Fruit fly (Drosophila melanogaster) whole organism, embryonic: ENCODE measurements around the gene Pex14.

Experiments
- Aef1 ChIP-seq: fragments of 200-800 bp; sonication (Bioruptor generic); IDR thresholded peaks from 3 replicates; pipeline ENCODE4 v1.3.6; 2022; ENCODE audit warnings: missing biosample characterization, missing genetic modification characterization
- Antp ChIP-seq: fragments of 200-800 bp; sonication (Bioruptor generic); optimal IDR thresholded peaks from 3 replicates; lab custom pipeline; 2016; ENCODE audit warnings: missing biosample characterization, missing genetic modification characterization
- B-H1 ChIP-seq: fragments of 200-800 bp; sonication (Bioruptor generic); IDR thresholded peaks from 3 replicates; pipeline ENCODE4 v1.3.6; 2022; ENCODE audit warnings: missing biosample characterization, missing genetic modification characterization
- Bdp1 ChIP-seq: fragments of 200-800 bp; sonication (Bioruptor generic); optimal IDR thresholded peaks from 3 replicates; lab custom pipeline; 2016; ENCODE audit warnings: missing biosample characterization, missing genetic modification characterization
- CG10209 ChIP-seq: fragments of 200-800 bp; sonication (Bioruptor generic); optimal IDR thresholded peaks from 3 replicates; lab custom pipeline; 2017; ENCODE audit warnings: missing biosample characterization, mild to moderate bottlenecking, missing genetic modification characterization, missing genetic modification reagents
- CG10979 ChIP-seq: fragments of 200-800 bp; sonication (Bioruptor generic); optimal IDR thresholded peaks from 2 replicates; lab custom pipeline; 2018; ENCODE audit warnings: missing biosample characterization, mild to moderate bottlenecking, missing genetic modification characterization, moderate library complexity
- CG11398 ChIP-seq: fragments of 200-800 bp; sonication (Bioruptor generic); optimal IDR thresholded peaks from 2 replicates; lab custom pipeline; 2016; ENCODE audit warnings: missing biosample characterization, missing genetic modification characterization
- CG11560 ChIP-seq: fragments of 200-800 bp; sonication (Bioruptor generic); IDR thresholded peaks from 3 replicates; pipeline ENCODE4 v1.3.6; 2022; ENCODE audit warnings: missing biosample characterization, missing genetic modification characterization
- CG12744 ChIP-seq: fragments of 200-800 bp; sonication (Bioruptor generic); optimal IDR thresholded peaks from 2 replicates; lab custom pipeline; 2016; ENCODE audit warnings: missing biosample characterization, missing genetic modification characterization
- CG12942 ChIP-seq: fragments of 200-800 bp; sonication (Bioruptor generic); optimal IDR thresholded peaks from 3 replicates; lab custom pipeline; 2016; ENCODE audit warnings: missing biosample characterization, missing genetic modification characterization
- CG13123 ChIP-seq: fragments of 200-800 bp; sonication (Bioruptor generic); optimal IDR thresholded peaks from 2 replicates; lab custom pipeline; 2016; ENCODE audit warnings: missing biosample characterization, missing genetic modification characterization
- CG15073 ChIP-seq: fragments of 200-800 bp; sonication (Bioruptor generic); optimal IDR thresholded peaks from 2 replicates; lab custom pipeline; 2016; ENCODE audit warnings: missing biosample characterization, missing genetic modification characterization
- CG1603 ChIP-seq: fragments of 200-800 bp; sonication (Bioruptor generic); optimal IDR thresholded peaks from 2 replicates; lab custom pipeline; 2019; ENCODE audit warnings: missing biosample characterization, mild to moderate bottlenecking, missing genetic modification characterization, moderate library complexity
- CG17359 ChIP-seq: fragments of 200-800 bp; sonication (Bioruptor generic); optimal IDR thresholded peaks from 3 replicates; lab custom pipeline; 2018; ENCODE audit warnings: missing biosample characterization, mild to moderate bottlenecking, missing genetic modification characterization, moderate library complexity
- CG18599 ChIP-seq: fragments of 200-800 bp; sonication (Bioruptor generic); optimal IDR thresholded peaks from 3 replicates; lab custom pipeline; 2017; ENCODE audit warnings: missing biosample characterization, missing genetic modification characterization, mild to moderate bottlenecking, moderate library complexity, missing genetic modification reagents
- CG2129 ChIP-seq: fragments of 200-800 bp; sonication (Bioruptor generic); IDR thresholded peaks from 2 replicates; pipeline ENCODE4 v1.3.6; 2022; ENCODE audit warnings: missing biosample characterization, missing genetic modification characterization; ENCODE audit not compliant: partially characterized antibody
- CG2202 ChIP-seq: fragments of 200-800 bp; sonication (Bioruptor generic); optimal IDR thresholded peaks from 2 replicates; lab custom pipeline; 2018; ENCODE audit warnings: missing biosample characterization, mild to moderate bottlenecking, missing genetic modification characterization
- CG31365 ChIP-seq: fragments of 200-800 bp; sonication (Bioruptor generic); optimal IDR thresholded peaks from 2 replicates; lab custom pipeline; 2018; ENCODE audit warnings: missing biosample characterization, mild to moderate bottlenecking, missing genetic modification characterization
- CG33213 ChIP-seq: fragments of 200-800 bp; sonication (Bioruptor generic); optimal IDR thresholded peaks from 3 replicates; lab custom pipeline; 2016; ENCODE audit warnings: missing biosample characterization, missing genetic modification characterization
- CG4820 ChIP-seq: fragments of 200-800 bp; sonication (Bioruptor generic); optimal IDR thresholded peaks from 3 replicates; lab custom pipeline; 2016; ENCODE audit warnings: missing biosample characterization, missing genetic modification characterization
- CG6791 ChIP-seq: fragments of 200-800 bp; sonication (Bioruptor generic); IDR thresholded peaks from 3 replicates; pipeline ENCODE4 v1.3.6; 2022; ENCODE audit warnings: missing biosample characterization, missing genetic modification characterization; ENCODE audit not compliant: partially characterized antibody
- CG7786 ChIP-seq: fragments of 200-800 bp; sonication (Bioruptor generic); optimal IDR thresholded peaks from 2 replicates; lab custom pipeline; 2016; ENCODE audit warnings: missing biosample characterization, missing genetic modification characterization
- CG7963 ChIP-seq: fragments of 200-800 bp; sonication (Bioruptor generic); IDR thresholded peaks from 3 replicates; pipeline ENCODE4 v1.3.6; 2022; ENCODE audit warnings: missing biosample characterization, missing genetic modification characterization; ENCODE audit not compliant: partially characterized antibody
- CG8089 ChIP-seq: fragments of 200-800 bp; sonication (Bioruptor generic); optimal IDR thresholded peaks from 3 replicates; lab custom pipeline; 2016; ENCODE audit warnings: missing biosample characterization, missing genetic modification characterization
- CG8290 ChIP-seq, 3 experiments: fragments of 200-800 bp; sonication (Bioruptor generic); optimal IDR thresholded peaks; 2 replicates each; lab custom pipeline; 2016 to 2019; ENCODE audit warnings: missing biosample characterization in 3 of 3, missing genetic modification characterization in 3 of 3, mild to moderate bottlenecking in 2 of 3, moderate library complexity in 1 of 3
- H2.0 ChIP-seq: fragments of 200-800 bp; sonication (Bioruptor generic); IDR thresholded peaks from 2 replicates; pipeline ENCODE4 v1.3.6; 2022; ENCODE audit warnings: missing biosample characterization, missing genetic modification characterization
- Lim3 ChIP-seq: fragments of 200-800 bp; sonication (Bioruptor generic); IDR thresholded peaks from 2 replicates; pipeline ENCODE4 v1.3.6; 2022; ENCODE audit warnings: missing biosample characterization, missing genetic modification characterization
- Nf-YC ChIP-seq: fragments of 200-800 bp; optimal IDR thresholded peaks from 3 replicates; lab custom pipeline; 2019; ENCODE audit warnings: missing biosample characterization, mild to moderate bottlenecking, missing genetic modification characterization, moderate library complexity
- NfI ChIP-seq: fragments of 200-800 bp; sonication (Bioruptor generic); optimal IDR thresholded peaks from 3 replicates; lab custom pipeline; 2018; ENCODE audit warnings: missing biosample characterization, mild to moderate bottlenecking, missing genetic modification characterization, moderate library complexity
- Ptx1 ChIP-seq: fragments of 200-800 bp; sonication (Bioruptor generic); IDR thresholded peaks from 2 replicates; pipeline ENCODE4 v1.3.6; 2022; ENCODE audit warnings: missing biosample characterization, missing genetic modification characterization
- Xrp1 ChIP-seq: fragments of 200-800 bp; sonication (Bioruptor generic); IDR thresholded peaks from 2 replicates; pipeline ENCODE4 v1.3.6; 2022; ENCODE audit warnings: missing biosample characterization, missing genetic modification characterization
- YL-1 ChIP-seq: fragments of 200-800 bp; sonication (Bioruptor generic); optimal IDR thresholded peaks from 3 replicates; lab custom pipeline; 2017; ENCODE audit warnings: missing biosample characterization, mild to moderate bottlenecking, missing genetic modification characterization
- bigmax ChIP-seq: fragments of 200-800 bp; sonication (Bioruptor generic); optimal IDR thresholded peaks from 2 replicates; lab custom pipeline; 2018; ENCODE audit warnings: missing biosample characterization, mild to moderate bottlenecking, missing genetic modification characterization
- dimm ChIP-seq: fragments of 200-800 bp; sonication (Bioruptor generic); IDR thresholded peaks from 2 replicates; pipeline ENCODE4 v1.3.6; 2022; ENCODE audit warnings: missing biosample characterization, missing genetic modification characterization
- dpn ChIP-seq, 2 experiments: fragments of 200-800 bp; sonication (Bioruptor generic); optimal IDR thresholded peaks; 3 replicates each; lab custom pipeline; 2016; ENCODE audit warnings: missing biosample characterization in 2 of 2, missing genetic modification characterization in 2 of 2
- ems ChIP-seq: fragments of 200-800 bp; sonication (Bioruptor generic); optimal IDR thresholded peaks from 3 replicates; lab custom pipeline; 2016; ENCODE audit warnings: missing biosample characterization, missing genetic modification characterization
- eyg ChIP-seq: fragments of 200-800 bp; sonication (Bioruptor generic); optimal IDR thresholded peaks from 3 replicates; lab custom pipeline; 2016; ENCODE audit warnings: missing biosample characterization, missing genetic modification characterization
- fd64A ChIP-seq: fragments of 200-800 bp; sonication (Bioruptor generic); optimal IDR thresholded peaks from 3 replicates; lab custom pipeline; 2018; ENCODE audit warnings: missing biosample characterization, mild to moderate bottlenecking, missing genetic modification characterization
- grau ChIP-seq: fragments of 200-800 bp; optimal IDR thresholded peaks from 3 replicates; lab custom pipeline; 2019; ENCODE audit warnings: missing biosample characterization, mild to moderate bottlenecking, missing genetic modification characterization, moderate library complexity
- hbn ChIP-seq: fragments of 200-800 bp; sonication (Bioruptor generic); IDR thresholded peaks from 2 replicates; pipeline ENCODE4 v1.3.6; 2022; ENCODE audit warnings: missing biosample characterization, missing genetic modification characterization; ENCODE audit not compliant: partially characterized antibody
- jing ChIP-seq: fragments of 200-800 bp; sonication (Bioruptor generic); optimal IDR thresholded peaks from 2 replicates; lab custom pipeline; 2018; ENCODE audit warnings: missing biosample characterization, mild to moderate bottlenecking, missing genetic modification characterization
- lola ChIP-seq, 3 experiments: fragments of >200 bp in 2 of 3; fragments of 200-800 bp in 1 of 3; sonication (Bioruptor generic) in 1 of 3; optimal IDR thresholded peaks; 2 replicates each; lab custom pipeline; 2017 to 2019; ENCODE audit warnings: missing biosample characterization in 3 of 3, missing genetic modification characterization in 3 of 3, mild to moderate bottlenecking in 1 of 3, moderate library complexity in 1 of 3
- maf-S ChIP-seq: fragments of 200-800 bp; sonication (Bioruptor generic); optimal IDR thresholded peaks from 2 replicates; lab custom pipeline; 2016; ENCODE audit warnings: missing biosample characterization, missing genetic modification characterization
- mam ChIP-seq: fragments of 200-800 bp; sonication (Bioruptor generic); optimal IDR thresholded peaks from 3 replicates; lab custom pipeline; 2016; ENCODE audit warnings: missing biosample characterization, missing genetic modification characterization
- mirr ChIP-seq: fragments of 200-800 bp; sonication (Bioruptor generic); optimal IDR thresholded peaks from 3 replicates; lab custom pipeline; 2018; ENCODE audit warnings: missing biosample characterization, mild to moderate bottlenecking, missing genetic modification characterization
- ranshi ChIP-seq: fragments of 200-800 bp; sonication (Bioruptor generic); IDR thresholded peaks from 2 replicates; pipeline ENCODE4 v1.3.6; 2022; ENCODE audit warnings: missing biosample characterization, missing genetic modification characterization
- stc ChIP-seq: fragments of 200-800 bp; sonication (Bioruptor generic); IDR thresholded peaks from 2 replicates; pipeline ENCODE4 v1.3.6; 2022; ENCODE audit warnings: missing biosample characterization, missing genetic modification characterization
- yki ChIP-seq: fragments of >200 bp; optimal IDR thresholded peaks from 3 replicates; lab custom pipeline; 2018

Gene Pex14

dm6 chr3L:20771001-20771890 is 7.4 kb upstream of the Pex14 start, which contains the start of the genes CG4042 and Pitslre:
TSS of gene CG4042 (minus strand) at chr3L:20771507.
TSS of gene Pitslre (plus strand) at chr3L:20771528.
- TF ChIP-seq maf-S (no peak), ranshi (GFP tag; lab: Robert Waterston, UW) (no peak), grau (tag; lab: Kevin White, UChicago) (peak; percentile 39), CG18599 (GFP tag; lab: Kevin White, UChicago) (peak; percentile 34), YL-1 (GFP tag; lab: Kevin White, UChicago) (peak; percentile 73), B-H1 (GFP tag; lab: Robert Waterston, UW) (no peak; the same call in 2 of the 3 replicates), hbn (peak; percentile 71), CG31365 (tag; lab: Kevin White, UChicago) (no peak), dpn (GFP tag; optimal IDR thresholded peaks at IDR 0.05; lab: Kevin White, UChicago) (peak in 1 of 2 experiments; percentile 50), CG8290 (GFP tag; optimal IDR thresholded peaks at IDR 0.05; lab: Kevin White, UChicago) (peak; percentile 14), CG8290 (tag; optimal IDR thresholded peaks at IDR 0.05; lab: Kevin White, UChicago) (peak in 1 of 2 experiments; percentile 28), CG7963 (GFP tag; lab: Robert Waterston, UW) (0 out of 3 replicates have a peak, but pooled peaks have one; percentile 8), CG1603 (tag; lab: Kevin White, UChicago) (no peak), CG33213 (GFP tag; lab: Kevin White, UChicago) (no peak), eyg (GFP tag; lab: Kevin White, UChicago) (no peak), dimm (GFP tag; lab: Robert Waterston, UW) (no peak), Aef1 (GFP tag; lab: Robert Waterston, UW) (0 out of 3 replicates have a peak, but pooled peaks have one; percentile 22), CG12942 (GFP tag; lab: Kevin White, UChicago) (peak; percentile 29), CG2202 (tag; lab: Kevin White, UChicago) (no peak), Lim3 (GFP tag; lab: Robert Waterston, UW) (no peak), CG11560 (tag; lab: Robert Waterston, UW) (no peak), mirr (GFP tag; lab: Kevin White, UChicago) (no peak), Nf-YC (tag; lab: Kevin White, UChicago) (peak; percentile 62), CG10979 (peak; percentile 10), CG2129 (GFP tag; lab: Robert Waterston, UW) (peak; percentile 72), Antp (GFP tag; lab: Kevin White, UChicago) (no peak), lola (GFP tag; optimal IDR thresholded peaks at IDR 0.05; lab: Kevin White, UChicago) (peak in 1 of 3 experiments; percentile 20), yki (lab: Kevin White, UChicago) (no peak), CG8089 (GFP tag; lab: Kevin White, UChicago) (no peak), CG7786 (GFP tag; lab: Kevin White, UChicago) (no peak), fd64A (GFP tag; lab: Kevin White, UChicago) (no peak), bigmax (GFP tag; lab: Kevin White, UChicago) (no peak), jing (GFP tag; lab: Kevin White, UChicago) (no peak), mam (GFP tag; lab: Kevin White, UChicago) (peak; percentile 53), CG6791 (GFP tag; lab: Robert Waterston, UW) (0 out of 3 replicates have a peak, but pooled peaks have one; percentile 54), CG10209 (peak; percentile 28), CG17359 (tag; lab: Kevin White, UChicago) (peak; percentile 55), ems (GFP tag; lab: Kevin White, UChicago) (no peak), Ptx1 (GFP tag; lab: Robert Waterston, UW) (0 out of 2 replicates have a peak, but pooled peaks have one; percentile 15), CG12744 (no peak), NfI (GFP tag; lab: Kevin White, UChicago) (peak; percentile 42), CG4820 (GFP tag; lab: Kevin White, UChicago) (peak; percentile 37), stc (GFP tag; lab: Robert Waterston, UW) (no peak), CG15073 (GFP tag; lab: Kevin White, UChicago) (no peak), H2.0 (GFP tag; lab: Robert Waterston, UW) (no peak), CG11398 (GFP tag; lab: Kevin White, UChicago) (no peak), Xrp1 (GFP tag; lab: Robert Waterston, UW) (peak; percentile 38; the same call in 1 of the 2 replicates), Bdp1 (GFP tag; lab: Kevin White, UChicago) (peak; percentile 16), CG13123 (GFP tag; lab: Kevin White, UChicago) (no peak)
